Worm (Caenorhabditis elegans): Measurements from ENCODE around the gene C16A11.2.

ce11 chrII:4238963-4239362, 960 bp downstream of the C16A11.2 start:
- TF ChIP-seq lag-1 (GFP tag; IDR thresholded peaks at IDR 0.05): no peak
- no peak for TF ChIP-seq T07F8.4 (tag; optimal IDR thresholded peaks at IDR 0.05)
- no peak for TF ChIP-seq fkh-3 (tag; optimal IDR thresholded peaks at IDR 0.05)
- no peak for TF ChIP-seq sdz-38 (tag; optimal IDR thresholded peaks at IDR 0.05)
- no peak for TF ChIP-seq unc-62 (GFP tag; optimal IDR thresholded peaks at IDR 0.05)
- no peak for TF ChIP-seq egrh-3 (GFP tag; IDR thresholded peaks at IDR 0.05)
- TF ChIP-seq nfyb-1 (GFP tag; IDR thresholded peaks at IDR 0.05): no peak
- no peak for TF ChIP-seq aptf-2 (GFP tag; conservative IDR thresholded peaks at IDR 0.05)

Measured in whole organism, young adult.